Worm (Caenorhabditis elegans) whole organism, L4 larva: ENCODE results near the gene C07G3.10.
A peak's percentile ranks its signal among the peaks of the same experiment; 100 is the strongest.

Source experiments
- F10B5.3 ChIP-seq: sonication (generic microtip); optimal IDR thresholded peaks from 2 replicates; lab custom pipeline; 2016; ENCODE audit warnings: mild to moderate bottlenecking, missing genetic modification characterization, missing compliant biosample characterization
- F37D6.2 ChIP-seq: sonication (generic microtip); optimal IDR thresholded peaks from 2 replicates; lab custom pipeline; 2016; ENCODE audit warnings: mild to moderate bottlenecking, missing genetic modification characterization, missing compliant biosample characterization
- F44E2.7 ChIP-seq: fragments of 200-800 bp; sonication (Bioruptor generic); IDR thresholded peaks from 2 replicates; pipeline ENCODE4 v2.1.2; 2022; ENCODE audit warnings: missing genetic modification characterization, missing compliant biosample characterization
- T20F7.1 ChIP-seq: fragments of 200-800 bp; sonication (Bioruptor generic); optimal IDR thresholded peaks from 2 replicates; lab custom pipeline; 2018; ENCODE audit warnings: mild to moderate bottlenecking, missing genetic modification characterization, missing compliant biosample characterization
- Y105C5A.15 ChIP-seq: fragments of 200-800 bp; sonication (Bioruptor generic); IDR thresholded peaks from 2 replicates; pipeline ENCODE4 v1.3.6; 2022; ENCODE audit warnings: missing genetic modification characterization, missing compliant biosample characterization
- Y5F2A.4 ChIP-seq: fragments of 200-800 bp; sonication (Bioruptor generic); optimal IDR thresholded peaks from 2 replicates; lab custom pipeline; 2018; ENCODE audit warnings: mild to moderate bottlenecking, missing genetic modification characterization, missing compliant biosample characterization
- ZK337.2 ChIP-seq: fragments of 200-800 bp; sonication (Bioruptor generic); IDR thresholded peaks from 2 replicates; pipeline ENCODE4 v1.3.6; 2022; ENCODE audit warnings: missing genetic modification reagents, missing genetic modification characterization, missing compliant biosample characterization
- ZK546.5 ChIP-seq, 2 experiments: sonication (generic microtip); optimal IDR thresholded peaks; 2 replicates each; lab custom pipeline; 2017; ENCODE audit warnings: missing biosample characterization in 2 of 2, missing genetic modification characterization in 2 of 2
- ama-1 ChIP-seq: fragments of 150-350 bp; optimal IDR thresholded peaks from 2 replicates; lab custom pipeline; 2014; ENCODE audit warnings: inconsistent platforms, mixed read lengths
- attf-4 ChIP-seq: sonication (generic microtip); optimal IDR thresholded peaks from 3 replicates; lab custom pipeline; 2017; ENCODE audit warnings: missing biosample characterization, missing genetic modification characterization
- ceh-32 ChIP-seq: sonication (generic microtip); optimal IDR thresholded peaks from 2 replicates; lab custom pipeline; 2016; ENCODE audit warnings: mild to moderate bottlenecking, missing genetic modification characterization, missing compliant biosample characterization; ENCODE audit not compliant: poor library complexity
- ceh-62 ChIP-seq: sonication (generic microtip); optimal IDR thresholded peaks from 2 replicates; lab custom pipeline; 2017; ENCODE audit warnings: missing biosample characterization, missing genetic modification characterization
- ceh-82 ChIP-seq: sonication (generic microtip); optimal IDR thresholded peaks from 2 replicates; lab custom pipeline; 2017; ENCODE audit warnings: missing biosample characterization, missing genetic modification characterization
- cey-2 ChIP-seq: sonication (generic microtip); optimal IDR thresholded peaks from 3 replicates; lab custom pipeline; 2017; ENCODE audit warnings: missing genetic modification characterization, mild to moderate bottlenecking, missing compliant biosample characterization, antibody characterized with exemption, borderline replicate concordance; ENCODE audit not compliant: insufficient read depth
- ctbp-1 ChIP-seq: fragments of 200-800 bp; sonication (Bioruptor generic); IDR thresholded peaks from 2 replicates; pipeline ENCODE4 v1.3.6; 2022; ENCODE audit warnings: missing genetic modification reagents, missing genetic modification characterization, missing compliant biosample characterization
- daf-16 ChIP-seq, 3 experiments: sonication (generic microtip); optimal IDR thresholded peaks; 2 replicates each; lab custom pipeline; 2016 to 2017; ENCODE audit warnings: missing genetic modification characterization in 3 of 3, missing genetic modification reagents in 3 of 3, mild to moderate bottlenecking in 2 of 3, missing compliant biosample characterization in 2 of 3, missing biosample characterization in 1 of 3, moderate library complexity in 1 of 3
- daf-19 ChIP-seq: fragments of 200-800 bp; sonication (Bioruptor generic); conservative IDR thresholded peaks from 2 replicates; pipeline ENCODE4 v1.3.6; 2022; ENCODE audit warnings: missing genetic modification characterization, missing compliant biosample characterization
- dpl-1 ChIP-seq: fragments of 150-350 bp; optimal IDR thresholded peaks from 2 replicates; lab custom pipeline; 2014; ENCODE audit warnings: missing biosample characterization, missing genetic modification reagents, missing genetic modification characterization
- duxl-1 ChIP-seq: sonication (generic microtip); optimal IDR thresholded peaks from 2 replicates; lab custom pipeline; 2016; ENCODE audit warnings: mild to moderate bottlenecking, missing genetic modification characterization, moderate library complexity, missing compliant biosample characterization; ENCODE audit not compliant: poor library complexity
- dve-1 ChIP-seq: sonication (generic microtip); optimal IDR thresholded peaks from 2 replicates; lab custom pipeline; 2017; ENCODE audit warnings: antibody characterized with exemption, mild to moderate bottlenecking, missing genetic modification characterization, missing compliant biosample characterization; ENCODE audit not compliant: insufficient read depth
- egl-43 ChIP-seq: fragments of 200-800 bp; sonication (Bioruptor generic); IDR thresholded peaks from 2 replicates; pipeline ENCODE4 v1.3.6; 2022; ENCODE audit warnings: missing genetic modification reagents, missing genetic modification characterization, missing compliant biosample characterization
- hmg-1.1 ChIP-seq: fragments of 200-800 bp; sonication (Bioruptor generic); IDR thresholded peaks from 2 replicates; pipeline ENCODE4 v1.3.6; 2022; ENCODE audit warnings: missing genetic modification reagents, missing genetic modification characterization, missing compliant biosample characterization
- lim-7 ChIP-seq: fragments of 200-800 bp; sonication (Bioruptor generic); IDR thresholded peaks from 2 replicates; pipeline ENCODE4 v1.3.6; 2022; ENCODE audit warnings: missing genetic modification characterization, missing compliant biosample characterization
- lin-1 ChIP-seq: fragments of 200-800 bp; sonication (Bioruptor generic); IDR thresholded peaks from 2 replicates; pipeline ENCODE4 v1.3.6; 2022; ENCODE audit warnings: missing genetic modification reagents, missing genetic modification characterization, missing compliant biosample characterization
- lin-13 ChIP-seq: fragments of 150-350 bp; optimal IDR thresholded peaks from 2 replicates; lab custom pipeline; 2014; ENCODE audit warnings: missing biosample characterization, missing genetic modification reagents, missing genetic modification characterization
- lin-29 ChIP-seq: fragments of 200-800 bp; sonication (Bioruptor generic); IDR thresholded peaks from 2 replicates; pipeline ENCODE4 v1.3.6; 2022; ENCODE audit warnings: missing genetic modification reagents, missing genetic modification characterization, missing compliant biosample characterization
- lin-39 ChIP-seq: fragments of 150-350 bp; optimal IDR thresholded peaks from 2 replicates; lab custom pipeline; 2014; ENCODE audit warnings: missing biosample characterization, missing genetic modification reagents, missing genetic modification characterization
- lsy-2 ChIP-seq, 2 experiments: fragments of 150-350 bp in 1 of 2; sonication (generic microtip) in 1 of 2; optimal IDR thresholded peaks; 2 replicates each; lab custom pipeline; 2014 to 2017; ENCODE audit warnings: missing biosample characterization in 2 of 2, missing genetic modification characterization in 2 of 2
- mxl-2 ChIP-seq: fragments of 200-800 bp; sonication (Bioruptor generic); conservative IDR thresholded peaks from 2 replicates; pipeline ENCODE4 v1.3.6; 2022; ENCODE audit warnings: missing genetic modification reagents, missing genetic modification characterization, missing compliant biosample characterization
- mxl-3 ChIP-seq: fragments of 200-800 bp; sonication (Bioruptor generic); optimal IDR thresholded peaks from 2 replicates; lab custom pipeline; 2018; ENCODE audit warnings: mild to moderate bottlenecking, missing genetic modification characterization, missing compliant biosample characterization
- nhr-102 ChIP-seq: sonication (generic microtip); optimal IDR thresholded peaks from 2 replicates; lab custom pipeline; 2016; ENCODE audit warnings: mild to moderate bottlenecking, missing genetic modification characterization, moderate library complexity, missing compliant biosample characterization
- nhr-237 ChIP-seq: sonication (generic microtip); optimal IDR thresholded peaks from 2 replicates; lab custom pipeline; 2017; ENCODE audit warnings: missing biosample characterization, missing genetic modification characterization
- nhr-28 ChIP-seq: fragments of 150-350 bp; optimal IDR thresholded peaks from 2 replicates; lab custom pipeline; 2014; ENCODE audit warnings: missing biosample characterization, missing genetic modification characterization
- nhr-42 ChIP-seq: fragments of 200-800 bp; sonication (Bioruptor generic); IDR thresholded peaks from 2 replicates; pipeline ENCODE4 v1.3.6; 2022; ENCODE audit warnings: missing genetic modification characterization, missing compliant biosample characterization
- nhr-48 ChIP-seq: sonication (generic microtip); optimal IDR thresholded peaks from 2 replicates; lab custom pipeline; 2016; ENCODE audit warnings: mild to moderate bottlenecking, missing genetic modification characterization, missing compliant biosample characterization
- nhr-77 ChIP-seq: fragments of 150-350 bp; optimal IDR thresholded peaks from 2 replicates; lab custom pipeline; 2014; ENCODE audit warnings: missing biosample characterization, missing genetic modification characterization
- pha-4 ChIP-seq, 2 experiments: fragments of 150-350 bp in 1 of 2; fragments of 200-800 bp in 1 of 2; sonication (Bioruptor generic) in 1 of 2; IDR thresholded peaks in 1 of 2; optimal IDR thresholded peaks in 1 of 2; 2 replicates each; pipeline versions ENCODE4 v1.3.6 to Lab custom; 2014 to 2022; ENCODE audit warnings: missing genetic modification characterization in 2 of 2, missing genetic modification reagents in 2 of 2, missing biosample characterization in 1 of 2, missing compliant biosample characterization in 1 of 2
- pqm-1 ChIP-seq: sonication (generic microtip); optimal IDR thresholded peaks from 2 replicates; lab custom pipeline; 2017; ENCODE audit warnings: missing biosample characterization, missing genetic modification characterization
- rbr-2 ChIP-seq: sonication (generic microtip); optimal IDR thresholded peaks from 2 replicates; lab custom pipeline; 2016; ENCODE audit warnings: missing genotype, missing genetic modification characterization, missing compliant biosample characterization
- saeg-2 ChIP-seq: fragments of 200-800 bp; sonication (Bioruptor generic); IDR thresholded peaks from 2 replicates; pipeline ENCODE4 v1.3.6; 2022; ENCODE audit warnings: missing genetic modification reagents, missing genetic modification characterization, missing compliant biosample characterization
- set-16 ChIP-seq: fragments of 200-800 bp; sonication (Bioruptor generic); IDR thresholded peaks from 2 replicates; pipeline ENCODE4 v1.3.6; 2022; ENCODE audit warnings: missing genetic modification reagents, missing genetic modification characterization, missing compliant biosample characterization
- snpc-1.2 ChIP-seq: fragments of 200-800 bp; sonication (Bioruptor generic); IDR thresholded peaks from 2 replicates; pipeline ENCODE4 v1.3.6; 2022; ENCODE audit warnings: missing genetic modification reagents, missing genetic modification characterization, missing compliant biosample characterization
- spr-1 ChIP-seq: sonication (generic microtip); optimal IDR thresholded peaks from 2 replicates; lab custom pipeline; 2016; ENCODE audit warnings: mild to moderate bottlenecking, missing genetic modification characterization, missing compliant biosample characterization
- unc-62 ChIP-seq, 3 experiments: fragments of 150-350 bp in 1 of 3; sonication (generic microtip); optimal IDR thresholded peaks in 2 of 3; peaks in 1 of 3; 1 replicate in 1 of 3; 2 replicates in 2 of 3; lab custom pipeline; 2014 to 2017; ENCODE audit warnings: missing biosample characterization in 3 of 3, missing genetic modification characterization in 3 of 3, missing genetic modification reagents in 3 of 3, missing genotype in 1 of 3
- vab-7 ChIP-seq: fragments of 200-800 bp; sonication (Bioruptor generic); IDR thresholded peaks from 2 replicates; pipeline ENCODE4 v1.3.6; 2022; ENCODE audit warnings: missing genetic modification reagents, missing genetic modification characterization, missing compliant biosample characterization
- zip-2 ChIP-seq: fragments of 150-350 bp; optimal IDR thresholded peaks from 2 replicates; lab custom pipeline; 2014; ENCODE audit warnings: missing biosample characterization, missing genetic modification characterization

The C07G3.10 gene

DNA sequence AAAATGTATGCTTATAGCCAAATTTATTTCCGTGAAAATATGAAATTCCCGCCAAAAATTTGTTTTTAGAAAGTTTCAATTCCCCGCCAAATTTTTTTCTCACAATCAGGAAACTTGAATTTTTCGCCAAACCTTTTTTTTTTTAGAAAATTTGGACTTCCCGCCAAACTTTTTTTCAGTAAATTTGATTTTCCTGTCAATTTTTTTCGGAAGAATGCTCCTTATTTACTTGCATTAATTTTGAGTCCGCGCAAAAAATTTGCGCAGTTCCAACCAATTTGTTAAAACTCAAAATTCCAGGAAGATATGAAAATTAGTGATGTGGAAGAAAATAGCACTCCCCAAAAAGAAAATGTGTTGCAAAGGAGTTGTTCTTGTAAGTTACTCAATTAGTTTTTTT lies 42.2 kb upstream of the C07G3.10 start, which contains the start of gene slc-28.2:
slc-28.2 (plus strand) TSS at position 301 of the 400 bp plus-strand sequence.
- TF ChIP-seq dpl-1 = no peak

DNA sequence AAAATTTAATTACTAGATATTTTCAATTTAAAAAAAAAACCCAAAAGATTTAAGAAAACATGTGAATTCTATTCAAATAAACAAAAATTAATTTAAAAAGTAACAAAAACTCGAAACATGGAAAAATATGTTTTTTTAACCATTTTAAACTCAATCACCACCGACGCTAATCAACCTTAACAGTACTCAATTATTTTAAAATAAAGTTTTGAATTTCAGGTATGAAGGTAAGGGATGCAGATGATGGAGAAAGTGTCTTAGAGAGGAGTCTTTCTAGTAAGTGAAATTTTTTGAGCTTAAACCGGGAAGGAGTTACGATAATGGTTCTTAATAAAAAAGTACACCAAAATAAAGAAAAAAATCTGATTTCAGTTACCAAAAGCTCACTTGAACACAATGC lies 38.6 kb upstream of the C07G3.10 start, which contains the start of gene slc-28.1:
slc-28.1 (plus strand) TSS at position 301 of the 400 bp plus-strand sequence.
- TF ChIP-seq set-16 (GFP tag; lab: Robert Waterston, UW) (no peak), snpc-1.2 (GFP tag; lab: Robert Waterston, UW) (no peak), ceh-62 (tag; lab: Kevin White, UChicago) (no peak), hmg-1.1 (GFP tag; lab: Robert Waterston, UW) (no peak), lin-1 (no peak), dve-1 (tag; lab: Kevin White, UChicago) (no peak), F44E2.7 (GFP tag; lab: Robert Waterston, UW) (no peak), lsy-2 (tag; optimal IDR thresholded peaks at IDR 0.05; lab: Kevin White, UChicago) (no peak), ceh-32 (tag; lab: Kevin White, UChicago) (no peak), ZK337.2 (GFP tag; lab: Robert Waterston, UW) (no peak), Y5F2A.4 (GFP tag; lab: Kevin White, UChicago) (no peak), ctbp-1 (GFP tag; lab: Robert Waterston, UW) (no peak), F10B5.3 (tag; lab: Kevin White, UChicago) (no peak), ZK546.5 (tag; optimal IDR thresholded peaks at IDR 0.05; lab: Kevin White, UChicago) (no peak), mxl-2 (GFP tag; lab: Robert Waterston, UW) (no peak), pha-4 (GFP tag; IDR thresholded peaks at IDR 0.05; lab: Robert Waterston, UW) (no peak), pha-4 (tag; optimal IDR thresholded peaks at IDR 0.05; lab: Kevin White, UChicago) (no peak), lin-39 (tag; lab: Kevin White, UChicago) (no peak), lin-29 (GFP tag; lab: Robert Waterston, UW) (no peak), saeg-2 (GFP tag; lab: Robert Waterston, UW) (no peak), lin-13 (GFP tag; lab: Kevin White, UChicago) (no peak)

DNA sequence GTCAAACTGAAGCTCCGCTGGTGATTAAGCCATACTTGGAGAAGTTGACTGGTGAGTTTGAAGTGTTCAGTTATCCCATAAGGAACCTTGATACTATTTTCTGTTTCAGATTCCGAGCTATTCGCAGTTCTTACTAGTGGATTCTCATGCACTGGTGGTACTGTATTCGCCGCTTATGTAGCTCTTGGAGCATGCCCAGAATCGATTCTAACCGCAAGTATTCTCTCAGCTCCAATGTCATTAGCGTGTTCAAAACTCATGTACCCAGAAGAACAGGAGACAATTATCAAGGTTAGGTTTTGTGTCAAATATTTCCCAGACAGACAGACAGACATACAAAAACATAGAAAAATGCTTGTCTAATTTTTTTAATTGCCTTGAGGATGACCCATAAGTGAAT lies 37.2 kb upstream of the C07G3.10 start:
- TF ChIP-seq nhr-42 (GFP tag; lab: Robert Waterston, UW) = no peak
- TF ChIP-seq nhr-237 = no peak
- TF ChIP-seq cey-2 (tag; lab: Kevin White, UChicago) = no peak
- no peak for TF ChIP-seq T20F7.1 (GFP tag; lab: Kevin White, UChicago)
- peak in 1 of 2 experiments; percentile 92 for TF ChIP-seq unc-62 (GFP tag; optimal IDR thresholded peaks at IDR 0.05 in 1 of 2; lab: Kevin White, UChicago)
- no peak for TF ChIP-seq unc-62 (tag; optimal IDR thresholded peaks at IDR 0.05; lab: Kevin White, UChicago)

DNA sequence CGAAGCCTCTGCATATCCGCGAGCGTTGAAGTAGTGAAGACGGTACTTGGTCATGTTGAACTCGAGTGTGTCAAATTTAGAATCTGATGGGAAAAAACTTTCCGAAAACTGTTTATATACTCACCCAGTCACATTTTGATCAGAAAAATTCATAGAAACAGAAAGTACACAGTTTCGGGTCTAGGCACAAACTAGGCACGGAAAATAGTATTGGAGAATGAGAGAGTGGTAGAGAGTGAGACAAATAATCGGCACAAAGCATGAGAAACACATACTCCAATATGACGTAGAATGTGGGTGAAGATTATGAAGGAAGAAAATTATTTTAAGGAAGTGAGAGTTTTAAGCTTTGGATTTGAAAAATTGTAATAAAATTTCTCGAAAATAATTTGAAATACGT lies 33.7 kb upstream of the C07G3.10 start, which contains the start of gene gst-33:
gst-33 (minus strand) TSS at position 127 of the 400 bp plus-strand sequence.
- TF ChIP-seq nhr-77 (tag; lab: Kevin White, UChicago) = peak; percentile 50
- no peak for TF ChIP-seq ZK546.5 (tag; optimal IDR thresholded peaks at IDR 0.05; lab: Kevin White, UChicago)
- no peak for TF ChIP-seq spr-1 (tag; lab: Kevin White, UChicago)
- no peak for TF ChIP-seq mxl-3 (GFP tag; lab: Kevin White, UChicago)
- TF ChIP-seq nhr-48 (tag; lab: Kevin White, UChicago) = no peak
- no peak for TF ChIP-seq ceh-82 (tag; lab: Kevin White, UChicago)
- no peak for TF ChIP-seq zip-2 (tag; lab: Kevin White, UChicago)
- TF ChIP-seq F37D6.2 (tag; lab: Kevin White, UChicago) = no peak
- TF ChIP-seq nhr-28 (tag; lab: Kevin White, UChicago) = peak; percentile 98
- TF ChIP-seq daf-19 (GFP tag; lab: Robert Waterston, UW) = no peak
- TF ChIP-seq lim-7 = no peak
- no peak for TF ChIP-seq attf-4 (tag; lab: Kevin White, UChicago)
- no peak for TF ChIP-seq daf-16 (GFP tag; optimal IDR thresholded peaks at IDR 0.05; lab: Kevin White, UChicago)
- TF ChIP-seq daf-16 (tag; optimal IDR thresholded peaks at IDR 0.05; lab: Kevin White, UChicago) = peak; percentile 87
- peak; percentile 50 for TF ChIP-seq pqm-1 (tag; lab: Kevin White, UChicago)
- peak; percentile 97 for TF ChIP-seq nhr-102
- no peak for TF ChIP-seq egl-43
- TF ChIP-seq ama-1 (lab: Kevin White, UChicago) = no peak
- TF ChIP-seq duxl-1 = no peak
- no peak for TF ChIP-seq rbr-2
- no peak for TF ChIP-seq vab-7 (GFP tag; lab: Robert Waterston, UW)
- no peak for TF ChIP-seq Y105C5A.15 (GFP tag; lab: Robert Waterston, UW)
